Fruit fly (Drosophila melanogaster) whole organism, embryonic: ENCODE data around the gene rau.

Experiments
- Atf3 ChIP-seq: fragments of 200-800 bp; sonication (Bioruptor generic); optimal IDR thresholded peaks from 3 replicates; lab custom pipeline; 2016; ENCODE audit warnings: missing biosample characterization, missing genetic modification characterization
- Blimp-1 ChIP-seq: fragments of 200-800 bp; sonication (Bioruptor generic); optimal IDR thresholded peaks from 3 replicates; lab custom pipeline; 2018; ENCODE audit warnings: missing biosample characterization, missing genetic modification characterization, mild to moderate bottlenecking, moderate library complexity, missing genetic modification reagents
- CG10431 ChIP-seq: fragments of 200-800 bp; sonication (Bioruptor generic); optimal IDR thresholded peaks from 3 replicates; lab custom pipeline; 2018; ENCODE audit warnings: missing biosample characterization, mild to moderate bottlenecking, missing genetic modification characterization
- CG10959 ChIP-seq: fragments of 200-800 bp; sonication (Bioruptor generic); IDR thresholded peaks from 2 replicates; pipeline ENCODE4 v1.3.6; 2022; ENCODE audit warnings: missing biosample characterization, missing genetic modification characterization
- CG11093 ChIP-seq: fragments of 200-800 bp; sonication (Bioruptor generic); IDR thresholded peaks from 3 replicates; pipeline ENCODE4 v1.3.6; 2022; ENCODE audit warnings: missing biosample characterization, missing genetic modification characterization
- CG1233 ChIP-seq: fragments of 200-800 bp; sonication (Bioruptor generic); optimal IDR thresholded peaks from 4 replicates; lab custom pipeline; 2018; ENCODE audit warnings: missing biosample characterization, mild to moderate bottlenecking, missing genetic modification characterization
- CG12942 ChIP-seq: fragments of 200-800 bp; sonication (Bioruptor generic); optimal IDR thresholded peaks from 3 replicates; lab custom pipeline; 2016; ENCODE audit warnings: missing biosample characterization, missing genetic modification characterization
- CG13123 ChIP-seq: fragments of 200-800 bp; sonication (Bioruptor generic); optimal IDR thresholded peaks from 2 replicates; lab custom pipeline; 2016; ENCODE audit warnings: missing biosample characterization, missing genetic modification characterization
- CG15269 ChIP-seq: fragments of 200-800 bp; sonication (Bioruptor generic); optimal IDR thresholded peaks from 2 replicates; lab custom pipeline; 2018; ENCODE audit warnings: missing biosample characterization, mild to moderate bottlenecking, missing genetic modification characterization, moderate library complexity
- CG1603 ChIP-seq: fragments of 200-800 bp; sonication (Bioruptor generic); optimal IDR thresholded peaks from 2 replicates; lab custom pipeline; 2019; ENCODE audit warnings: missing biosample characterization, mild to moderate bottlenecking, missing genetic modification characterization, moderate library complexity
- CG17385 ChIP-seq: fragments of 200-800 bp; sonication (Bioruptor generic); optimal IDR thresholded peaks from 3 replicates; lab custom pipeline; 2018; ENCODE audit warnings: missing biosample characterization, mild to moderate bottlenecking, missing genetic modification characterization
- CG17802 ChIP-seq: fragments of 200-800 bp; sonication (Bioruptor generic); optimal IDR thresholded peaks from 2 replicates; lab custom pipeline; 2018; ENCODE audit warnings: missing biosample characterization, mild to moderate bottlenecking, missing genetic modification characterization, moderate library complexity
- CG1792 ChIP-seq: fragments of 200-800 bp; sonication (Bioruptor generic); optimal IDR thresholded peaks from 2 replicates; lab custom pipeline; 2016; ENCODE audit warnings: missing biosample characterization, missing genetic modification characterization
- CG2199 ChIP-seq: fragments of 200-800 bp; sonication (Bioruptor generic); IDR thresholded peaks from 3 replicates; pipeline ENCODE4 v1.3.6; 2022; ENCODE audit warnings: missing biosample characterization, missing genetic modification characterization
- CG34422 ChIP-seq: fragments of 200-800 bp; sonication (Bioruptor generic); IDR thresholded peaks from 3 replicates; pipeline ENCODE4 v1.3.6; 2022; ENCODE audit warnings: missing biosample characterization, missing genetic modification characterization
- CG7372 ChIP-seq: fragments of 200-800 bp; sonication (Bioruptor generic); IDR thresholded peaks from 2 replicates; pipeline ENCODE4 v1.3.6; 2022; ENCODE audit warnings: missing biosample characterization, missing genetic modification characterization
- CG7745 ChIP-seq: fragments of 200-800 bp; sonication (Bioruptor generic); optimal IDR thresholded peaks from 2 replicates; lab custom pipeline; 2018; ENCODE audit warnings: missing biosample characterization, mild to moderate bottlenecking, missing genetic modification characterization, moderate library complexity
- CG8290 ChIP-seq, 3 experiments: fragments of 200-800 bp; sonication (Bioruptor generic); optimal IDR thresholded peaks; 2 replicates each; lab custom pipeline; 2016 to 2019; ENCODE audit warnings: missing biosample characterization in 3 of 3, missing genetic modification characterization in 3 of 3, mild to moderate bottlenecking in 2 of 3, moderate library complexity in 1 of 3
- CG9817 ChIP-seq: fragments of 200-800 bp; sonication (Bioruptor generic); optimal IDR thresholded peaks from 2 replicates; lab custom pipeline; 2018; ENCODE audit warnings: missing biosample characterization, mild to moderate bottlenecking, missing genetic modification characterization, moderate library complexity
- CkIIα-i1 ChIP-seq: fragments of 200-800 bp; sonication (Bioruptor generic); IDR thresholded peaks from 2 replicates; pipeline ENCODE4 v1.3.6; 2022; ENCODE audit warnings: missing biosample characterization, missing genetic modification characterization
- D19B ChIP-seq: fragments of 200-800 bp; sonication (Bioruptor generic); optimal IDR thresholded peaks from 2 replicates; lab custom pipeline; 2017; ENCODE audit warnings: missing biosample characterization, mild to moderate bottlenecking, missing genetic modification characterization
- Doc2 ChIP-seq: fragments of 200-800 bp; sonication (Bioruptor generic); IDR thresholded peaks from 2 replicates; pipeline ENCODE4 v1.3.6; 2022; ENCODE audit warnings: missing biosample characterization, missing genetic modification characterization
- ERR ChIP-seq: fragments of 200-800 bp; sonication (Bioruptor generic); optimal IDR thresholded peaks from 2 replicates; lab custom pipeline; 2016; ENCODE audit warnings: missing biosample characterization, missing genetic modification characterization
- Ets97D ChIP-seq: fragments of 200-800 bp; sonication (Bioruptor generic); optimal IDR thresholded peaks from 3 replicates; lab custom pipeline; 2016; ENCODE audit warnings: missing biosample characterization, missing genetic modification characterization
- Hey ChIP-seq: fragments of 200-800 bp; sonication (Bioruptor generic); optimal IDR thresholded peaks from 3 replicates; lab custom pipeline; 2018; ENCODE audit warnings: missing biosample characterization, mild to moderate bottlenecking, missing genetic modification characterization
- NC2α ChIP-seq: fragments of 200-800 bp; sonication (Bioruptor generic); optimal IDR thresholded peaks from 2 replicates; lab custom pipeline; 2016; ENCODE audit warnings: missing biosample characterization, missing genetic modification characterization
- Neu2 ChIP-seq: fragments of 200-800 bp; sonication (Bioruptor generic); optimal IDR thresholded peaks from 3 replicates; lab custom pipeline; 2016; ENCODE audit warnings: missing biosample characterization, missing genetic modification characterization, borderline replicate concordance
- Oli ChIP-seq: fragments of 200-800 bp; sonication (Bioruptor generic); optimal IDR thresholded peaks from 2 replicates; lab custom pipeline; 2018; ENCODE audit warnings: missing biosample characterization, mild to moderate bottlenecking, missing genetic modification characterization, moderate library complexity
- Pdp1 ChIP-seq, 2 experiments: fragments of 200-800 bp; sonication (Bioruptor generic); optimal IDR thresholded peaks; 3 replicates each; lab custom pipeline; 2016; ENCODE audit warnings: missing biosample characterization in 2 of 2, missing genetic modification characterization in 2 of 2, mild to moderate bottlenecking in 1 of 2, moderate library complexity in 1 of 2
- Sox100B ChIP-seq: fragments of 200-800 bp; sonication (Bioruptor generic); optimal IDR thresholded peaks from 3 replicates; lab custom pipeline; 2018; ENCODE audit warnings: missing biosample characterization, mild to moderate bottlenecking, missing genetic modification characterization
- Tbp ChIP-seq: fragments of >200 bp; optimal IDR thresholded peaks from 2 replicates; lab custom pipeline; 2018; ENCODE audit warnings: missing biosample characterization, missing genetic modification characterization
- Vsx1 ChIP-seq: fragments of 200-800 bp; sonication (Bioruptor generic); optimal IDR thresholded peaks from 2 replicates; lab custom pipeline; 2017; ENCODE audit warnings: missing biosample characterization, mild to moderate bottlenecking, missing genetic modification characterization, missing genetic modification reagents
- da ChIP-seq: fragments of 200-800 bp; sonication (Bioruptor generic); optimal IDR thresholded peaks from 2 replicates; lab custom pipeline; 2016; ENCODE audit warnings: missing biosample characterization, missing genetic modification characterization
- dm ChIP-seq: fragments of 200-800 bp; sonication (Bioruptor generic); optimal IDR thresholded peaks from 3 replicates; lab custom pipeline; 2016; ENCODE audit warnings: missing biosample characterization, missing genetic modification characterization
- dmrt11E ChIP-seq: fragments of 200-800 bp; sonication (Bioruptor generic); optimal IDR thresholded peaks from 3 replicates; lab custom pipeline; 2018; ENCODE audit warnings: missing biosample characterization, mild to moderate bottlenecking, missing genetic modification characterization, moderate library complexity
- grau ChIP-seq: fragments of 200-800 bp; optimal IDR thresholded peaks from 3 replicates; lab custom pipeline; 2019; ENCODE audit warnings: missing biosample characterization, mild to moderate bottlenecking, missing genetic modification characterization, moderate library complexity
- gsb ChIP-seq: fragments of 200-800 bp; sonication (Bioruptor generic); IDR thresholded peaks from 2 replicates; pipeline ENCODE4 v1.3.6; 2022; ENCODE audit warnings: missing biosample characterization, missing genetic modification characterization
- h ChIP-seq: fragments of >200 bp; optimal IDR thresholded peaks from 2 replicates; lab custom pipeline; 2017
- pita ChIP-seq: fragments of 200-800 bp; sonication (Bioruptor generic); optimal IDR thresholded peaks from 2 replicates; lab custom pipeline; 2017; ENCODE audit warnings: missing biosample characterization, mild to moderate bottlenecking, missing genetic modification characterization
- run ChIP-seq: fragments of 200-800 bp; sonication (Bioruptor generic); optimal IDR thresholded peaks from 3 replicates; lab custom pipeline; 2018; ENCODE audit warnings: missing biosample characterization, mild to moderate bottlenecking, missing genetic modification characterization
- salm ChIP-seq: fragments of 200-800 bp; sonication (Bioruptor generic); optimal IDR thresholded peaks from 2 replicates; lab custom pipeline; 2018; ENCODE audit warnings: missing biosample characterization, mild to moderate bottlenecking, missing genetic modification characterization
- sob ChIP-seq: fragments of 200-800 bp; sonication (Bioruptor generic); IDR thresholded peaks from 2 replicates; pipeline ENCODE4 v1.3.6; 2022; ENCODE audit warnings: missing biosample characterization, missing genetic modification characterization
- usp ChIP-seq: fragments of >200 bp; optimal IDR thresholded peaks from 2 replicates; lab custom pipeline; 2017; ENCODE audit warnings: missing biosample characterization, missing genetic modification characterization
- yki ChIP-seq: fragments of >200 bp; optimal IDR thresholded peaks from 3 replicates; lab custom pipeline; 2018
- zfh2 ChIP-seq: fragments of 200-800 bp; sonication (Bioruptor generic); optimal IDR thresholded peaks from 2 replicates; lab custom pipeline; 2016; ENCODE audit warnings: missing biosample characterization, missing genetic modification characterization

rau gene

dm6 chr2L:5870838-5871702 is 8.2 kb downstream of the rau start (continued):
- TF ChIP-seq CG34422 (no peak), usp (GFP tag; lab: Kevin White, UChicago) (no peak), CG17802 (tag; lab: Kevin White, UChicago) (no peak), Pdp1 (GFP tag; optimal IDR thresholded peaks at IDR 0.05; lab: Kevin White, UChicago) (no peak), Ets97D (GFP tag; lab: Kevin White, UChicago) (no peak), Vsx1 (GFP tag; lab: Kevin White, UChicago) (no peak), dmrt11E (tag; lab: Kevin White, UChicago) (no peak), h (lab: Kevin White, UChicago) (no peak), Neu2 (GFP tag; lab: Kevin White, UChicago) (no peak), CG11093 (GFP tag; lab: Robert Waterston, UW) (no peak), D19B (GFP tag; lab: Kevin White, UChicago) (no peak), grau (tag; lab: Kevin White, UChicago) (no peak), CkIIα-i1 (GFP tag; lab: Robert Waterston, UW) (no peak), zfh2 (GFP tag; lab: Kevin White, UChicago) (no peak), salm (no peak), CG1603 (tag; lab: Kevin White, UChicago) (no peak), NC2α (GFP tag; lab: Kevin White, UChicago) (no peak), CG10959 (GFP tag; lab: Robert Waterston, UW) (no peak), Tbp (GFP tag; lab: Kevin White, UChicago) (no peak), CG1792 (GFP tag; lab: Kevin White, UChicago) (no peak), CG1233 (GFP tag; lab: Kevin White, UChicago) (no peak), Oli (tag; lab: Kevin White, UChicago) (no peak), CG13123 (no peak), Doc2 (GFP tag; lab: Robert Waterston, UW) (no peak), yki (lab: Kevin White, UChicago) (no peak), sob (GFP tag; lab: Robert Waterston, UW) (no peak), Atf3 (GFP tag; lab: Kevin White, UChicago) (no peak), gsb (GFP tag; lab: Robert Waterston, UW) (no peak), Sox100B (GFP tag; lab: Kevin White, UChicago) (no peak), CG12942 (no peak), CG9817 (no peak), ERR (GFP tag; lab: Kevin White, UChicago) (no peak), CG17385 (no peak), dm (no peak), CG7745 (no peak), CG2199 (peak; percentile 76; the same call in 1 of the 3 replicates), da (GFP tag; lab: Kevin White, UChicago) (no peak), Hey (no peak), CG15269 (tag; lab: Kevin White, UChicago) (no peak), run (tag; lab: Kevin White, UChicago) (no peak), CG8290 (GFP tag; optimal IDR thresholded peaks at IDR 0.05; lab: Kevin White, UChicago) (no peak), CG8290 (tag; optimal IDR thresholded peaks at IDR 0.05; lab: Kevin White, UChicago) (no peak), Blimp-1 (GFP tag; lab: Kevin White, UChicago) (no peak), pita (GFP tag; lab: Kevin White, UChicago) (no peak), CG10431 (no peak), CG7372 (no peak)
